Fruit fly (Drosophila melanogaster): Measurements from ENCODE around the gene CG9377.

Gene CG9377

dm6 chr2L:13368940-13369339 lies 7.6 kb upstream of the CG9377 start, which contains the start of gene CG31855 (continued):
- TF ChIP-seq CG12236 (GFP tag; optimal IDR thresholded peaks at IDR 0.05) = no peak
- peak; percentile 15 for TF ChIP-seq CG9876 (GFP tag; optimal IDR thresholded peaks at IDR 0.05)
- peak; percentile 66 for TF ChIP-seq tap (tag; optimal IDR thresholded peaks at IDR 0.05)
- peak; percentile 78 for TF ChIP-seq CG9817 (tag; optimal IDR thresholded peaks at IDR 0.05)
- TF ChIP-seq nom (GFP tag; optimal IDR thresholded peaks at IDR 0.05) = peak; percentile 73
- TF ChIP-seq CG4820 (GFP tag; optimal IDR thresholded peaks at IDR 0.05) = peak; percentile 59
- peak; percentile 59 for TF ChIP-seq CG13775 (GFP tag; optimal IDR thresholded peaks at IDR 0.05)
- peak; percentile 66 for TF ChIP-seq disco-r (GFP tag; optimal IDR thresholded peaks at IDR 0.05)
- no peak for TF ChIP-seq CG6654 (GFP tag; optimal IDR thresholded peaks at IDR 0.05)
- no peak for TF ChIP-seq ftz-f1 (GFP tag; optimal IDR thresholded peaks at IDR 0.05)
- peak; percentile 59 for TF ChIP-seq ab (GFP tag; optimal IDR thresholded peaks at IDR 0.05)
- TF ChIP-seq row (GFP tag; IDR thresholded peaks at IDR 0.05) = peak; percentile 95
- TF ChIP-seq gcm2 (GFP tag; optimal IDR thresholded peaks at IDR 0.05) = peak; percentile 72
- TF ChIP-seq tll (GFP tag; optimal IDR thresholded peaks at IDR 0.05) = no peak
- no peak; the same call in 1 of the 2 replicates for TF ChIP-seq amos (GFP tag; IDR thresholded peaks at IDR 0.05; ENCODE audit: partially characterized antibody)
- peak; percentile 89 for TF ChIP-seq Atf6 (GFP tag; IDR thresholded peaks at IDR 0.05)
- TF ChIP-seq otp (GFP tag; IDR thresholded peaks at IDR 0.05) = peak; percentile 53; the same call in 1 of the 3 replicates
- TF ChIP-seq fru (optimal IDR thresholded peaks at IDR 0.05) = no peak
- peak; percentile 94 for TF ChIP-seq B-H2 (GFP tag; optimal IDR thresholded peaks at IDR 0.05)
- TF ChIP-seq Lhr (GFP tag; optimal IDR thresholded peaks at IDR 0.05) = peak; percentile 12
- TF ChIP-seq slou (GFP tag; optimal IDR thresholded peaks at IDR 0.05) = peak; percentile 80
- peak; percentile 68 for TF ChIP-seq gcm (GFP tag; optimal IDR thresholded peaks at IDR 0.05)
- TF ChIP-seq Lpt (GFP tag; optimal IDR thresholded peaks at IDR 0.05) = no peak
- TF ChIP-seq pb (GFP tag; optimal IDR thresholded peaks at IDR 0.05) = no peak
- TF ChIP-seq scrt (GFP tag; optimal IDR thresholded peaks at IDR 0.05) = peak; percentile 66
- no peak for TF ChIP-seq bbx (GFP tag; IDR thresholded peaks at IDR 0.05; ENCODE audit: partially characterized antibody)
- peak; percentile 63 for TF ChIP-seq CG6689 (GFP tag; IDR thresholded peaks at IDR 0.05)
- TF ChIP-seq MESR4 (GFP tag; optimal IDR thresholded peaks at IDR 0.05) = peak; percentile 75
- peak; percentile 85 for TF ChIP-seq CG15269 (tag; optimal IDR thresholded peaks at IDR 0.05)
- peak; percentile 43 for TF ChIP-seq org-1 (GFP tag; optimal IDR thresholded peaks at IDR 0.05)
- peak; percentile 62 for TF ChIP-seq jumu (GFP tag; optimal IDR thresholded peaks at IDR 0.05)
- no peak for TF ChIP-seq zf30C (GFP tag; optimal IDR thresholded peaks at IDR 0.05)
- TF ChIP-seq cad (GFP tag; optimal IDR thresholded peaks at IDR 0.05) = no peak
- no peak for TF ChIP-seq z (GFP tag; IDR thresholded peaks at IDR 0.05)
- no peak for TF ChIP-seq CG10274 (GFP tag; optimal IDR thresholded peaks at IDR 0.05)
- no peak for TF ChIP-seq toy (GFP tag; IDR thresholded peaks at IDR 0.05)
- no peak for TF ChIP-seq prd (optimal IDR thresholded peaks at IDR 0.05)
- TF ChIP-seq prd (GFP tag; IDR thresholded peaks at IDR 0.05) = peak; percentile 83
- peak; percentile 74 for TF ChIP-seq CG12071 (GFP tag; optimal IDR thresholded peaks at IDR 0.05)
- peak; percentile 81 for TF ChIP-seq CG17385 (GFP tag; optimal IDR thresholded peaks at IDR 0.05)
- no peak for TF ChIP-seq CG12769 (tag; optimal IDR thresholded peaks at IDR 0.05)
- peak; percentile 44 for TF ChIP-seq CG10565 (GFP tag; optimal IDR thresholded peaks at IDR 0.05)
- TF ChIP-seq Ada2b (GFP tag; IDR thresholded peaks at IDR 0.05) = peak; percentile 74
- TF ChIP-seq Ssrp (tag; optimal IDR thresholded peaks at IDR 0.05) = peak; percentile 63
- no peak for TF ChIP-seq eve (GFP tag; optimal IDR thresholded peaks at IDR 0.05)
- TF ChIP-seq CG12219 (GFP tag; optimal IDR thresholded peaks at IDR 0.05) = peak; percentile 69
- TF ChIP-seq CG7357 (GFP tag; IDR thresholded peaks at IDR 0.05) = peak; percentile 14; the same call in 1 of the 3 replicates
- peak; percentile 76 for TF ChIP-seq CG10654 (GFP tag; optimal IDR thresholded peaks at IDR 0.05)
- no peak for TF ChIP-seq Tbp (GFP tag; optimal IDR thresholded peaks at IDR 0.05)
- peak; percentile 77 for TF ChIP-seq Taf1 (GFP tag; IDR thresholded peaks at IDR 0.05)
- TF ChIP-seq tup (GFP tag; optimal IDR thresholded peaks at IDR 0.05) = peak; percentile 67
- peak; percentile 58 for TF ChIP-seq CHES-1-like (GFP tag; optimal IDR thresholded peaks at IDR 0.05)

Measured in whole organism, embryonic.